Fruit fly (Drosophila melanogaster) Kc167 (cell line): Measurements from ENCODE around the gene CG31415.

Source experiments
- Myc ChIP-seq: fragments of >200 bp; optimal IDR thresholded peaks from 2 replicates; lab custom pipeline; 2017; ENCODE audit warnings: missing external identifiers
- Sin3A ChIP-seq: fragments of >200 bp; optimal IDR thresholded peaks from 2 replicates; lab custom pipeline; 2018; ENCODE audit warnings: missing external identifiers
- h ChIP-seq: fragments of >200 bp; optimal IDR thresholded peaks from 3 replicates; lab custom pipeline; 2018; ENCODE audit warnings: missing external identifiers
- insv ChIP-seq: fragments of >200 bp; optimal IDR thresholded peaks from 3 replicates; lab custom pipeline; 2018; ENCODE audit warnings: missing external identifiers
- psq ChIP-seq: fragments of >200 bp; optimal IDR thresholded peaks from 2 replicates; lab custom pipeline; 2017; ENCODE audit warnings: missing external identifiers
- ttk ChIP-seq: sonication (Bioruptor generic); optimal IDR thresholded peaks from 2 replicates; lab custom pipeline; 2017; ENCODE audit warnings: missing external identifiers

dm6 chr3R:9730784-9731183, 12.5 kb upstream of the CG31415 start, which contains the start of gene FoxP:
- no peak for TF ChIP-seq ttk
- no peak for TF ChIP-seq psq
- TF ChIP-seq Sin3A: no peak
- TF ChIP-seq h: no peak
- no peak for TF ChIP-seq insv (lab: Kevin White, UChicago)
- no peak for TF ChIP-seq Myc (lab: Kevin White, UChicago)
